Worm (Caenorhabditis elegans) whole organism, L3 larva: ENCODE results near the gene F54E4.2.

Source experiments
- lin-15B ChIP-seq: fragments of 150-350 bp; optimal IDR thresholded peaks from 2 replicates; lab custom pipeline; 2014; ENCODE audit warnings: missing biosample characterization, missing genetic modification characterization
- pha-4 ChIP-seq: fragments of 150-350 bp; optimal IDR thresholded peaks from 2 replicates; lab custom pipeline; 2014; ENCODE audit warnings: missing biosample characterization, missing genetic modification reagents, missing genetic modification characterization
- unc-62 ChIP-seq: fragments of 150-350 bp; sonication (generic microtip); optimal IDR thresholded peaks from 4 replicates; lab custom pipeline; 2014; ENCODE audit warnings: missing biosample characterization, missing genetic modification reagents, missing genetic modification characterization

- TF ChIP-seq lin-15B (tag; lab: Kevin White, UChicago) (no peak), pha-4 (tag; lab: Kevin White, UChicago) (no peak), unc-62 (GFP tag; lab: Kevin White, UChicago) (no peak)
Observed at ce11 chrX:14654668-14655067, 26.0 kb upstream of the F54E4.2 start, which contains the start of gene syg-2.
